Worm (Caenorhabditis elegans): Measurements from ENCODE around the gene sir-2.2.

DNA sequence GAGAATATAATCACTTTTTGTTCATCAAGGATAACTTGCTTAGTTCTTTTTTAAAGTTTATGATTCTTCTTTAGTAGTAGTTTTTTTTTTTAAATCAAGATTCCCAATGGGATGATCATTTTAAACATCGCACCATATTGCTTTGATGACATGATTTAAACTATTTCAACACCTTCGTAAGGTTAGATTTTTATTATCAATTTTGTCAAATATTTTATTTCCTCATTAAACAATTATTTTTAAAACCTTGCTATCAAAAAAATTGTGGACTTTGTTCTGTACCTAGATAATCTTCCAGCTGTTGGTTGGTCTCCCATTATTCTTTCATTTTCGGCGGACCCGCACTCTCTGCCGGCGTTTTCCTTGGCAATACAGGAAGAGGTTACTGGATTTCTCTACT, 3.5 kb downstream of the sir-2.2 start, which contains the start of gene sir-2.3:
- TF ChIP-seq fos-1 (tag; optimal IDR thresholded peaks at IDR 0.05), result no peak
- no peak for TF ChIP-seq ztf-11 (tag; optimal IDR thresholded peaks at IDR 0.05)
- no peak for TF ChIP-seq fkh-10 (GFP tag; optimal IDR thresholded peaks at IDR 0.05)
- no peak for TF ChIP-seq attf-4 (tag; optimal IDR thresholded peaks at IDR 0.05)
- no peak for TF ChIP-seq nhr-10 (tag; optimal IDR thresholded peaks at IDR 0.05)
- no peak for TF ChIP-seq ceh-82 (tag; optimal IDR thresholded peaks at IDR 0.05)
- TF ChIP-seq daf-12 (tag; optimal IDR thresholded peaks at IDR 0.05), result no peak
